Worm (Caenorhabditis elegans): ENCODE results near the gene str-39.

The str-39 gene

DNA sequence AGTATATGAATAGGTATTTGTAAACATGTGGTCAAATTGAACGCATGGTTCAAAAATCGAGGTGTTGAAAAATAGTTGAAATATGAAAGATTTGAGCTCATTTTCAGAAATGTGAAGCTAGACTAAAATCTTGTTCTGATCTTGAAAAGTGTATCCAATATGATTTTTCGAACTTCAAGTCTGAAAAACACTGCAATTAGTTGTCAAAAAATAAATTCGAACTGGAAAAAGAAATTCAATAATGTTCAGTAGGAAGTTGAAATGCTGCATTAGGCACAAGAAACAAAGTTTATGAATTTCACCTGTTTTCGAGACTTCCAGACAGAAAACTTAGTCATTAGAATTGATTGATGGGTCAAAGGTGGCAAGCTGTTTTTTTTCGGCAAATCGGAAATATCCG, 18.2 kb downstream of the str-39 start, which contains the start of gene srh-270:
srh-270 (minus strand) TSS at position 101 of the 400 bp plus-strand sequence.
- TF ChIP-seq elt-2 (tag; optimal IDR thresholded peaks at IDR 0.05) (no peak), fax-1 (tag; optimal IDR thresholded peaks at IDR 0.05) (no peak), fkh-10 (GFP tag; optimal IDR thresholded peaks at IDR 0.05) (no peak), nhr-11 (tag; optimal IDR thresholded peaks at IDR 0.05) (no peak), npax-4 (tag; optimal IDR thresholded peaks at IDR 0.05) (no peak), rnt-1 (tag; optimal IDR thresholded peaks at IDR 0.05) (no peak), sox-4 (tag; optimal IDR thresholded peaks at IDR 0.05) (no peak), ets-4 (tag; optimal IDR thresholded peaks at IDR 0.05) (no peak), madf-2 (tag; optimal IDR thresholded peaks at IDR 0.05) (no peak)

ce11 chrV:2859738-2860137, 20.0 kb downstream of the str-39 start, which contains the start of gene srj-54:
Gene srj-54, minus strand, starts transcription at chrV:2859838.
- TF ChIP-seq ceh-31 (tag; optimal IDR thresholded peaks at IDR 0.05) (no peak), sox-4 (tag; optimal IDR thresholded peaks at IDR 0.05) (no peak), ceh-48 (tag; optimal IDR thresholded peaks at IDR 0.05) (no peak), ceh-45 (GFP tag; IDR thresholded peaks at IDR 0.05) (no peak), che-1 (tag; optimal IDR thresholded peaks at IDR 0.05) (no peak), K09A11.1 (tag; optimal IDR thresholded peaks at IDR 0.05; ENCODE audit: insufficient read depth) (no peak), ceh-2 (tag; optimal IDR thresholded peaks at IDR 0.05) (no peak), ceh-19 (GFP tag; optimal IDR thresholded peaks at IDR 0.05) (no peak), odd-2 (tag; optimal IDR thresholded peaks at IDR 0.05) (no peak), fax-1 (tag; optimal IDR thresholded peaks at IDR 0.05) (no peak)

DNA sequence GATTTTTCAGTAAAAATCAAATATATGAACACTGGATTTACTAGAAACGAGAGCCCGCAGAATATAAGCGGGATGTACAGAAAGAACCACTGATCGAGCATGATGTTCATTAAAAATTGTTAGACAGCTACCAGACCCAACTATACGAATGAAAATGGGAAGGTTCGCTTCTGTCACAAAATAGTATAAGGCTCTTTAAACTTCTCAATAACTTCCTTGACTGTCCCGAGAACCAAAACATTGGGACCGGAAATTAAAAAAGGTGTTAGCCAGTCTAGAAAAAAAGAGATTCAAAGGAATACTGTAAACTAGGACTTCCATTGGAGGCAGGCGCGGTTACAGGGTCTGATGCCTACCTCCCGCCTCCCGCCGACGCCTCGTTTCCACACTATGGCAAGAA, 21.9 kb downstream of the str-39 start, which contains the start of gene srj-55:
srj-55 (minus strand) TSS at position 101 of the 400 bp plus-strand sequence.
- TF ChIP-seq ceh-9 (tag; optimal IDR thresholded peaks at IDR 0.05) = no peak
- no peak for TF ChIP-seq ama-1 (optimal IDR thresholded peaks at IDR 0.05)
- no peak for TF ChIP-seq npax-4 (tag; optimal IDR thresholded peaks at IDR 0.05)
- TF ChIP-seq ceh-45 (GFP tag; IDR thresholded peaks at IDR 0.05) = no peak
- TF ChIP-seq ceh-19 (GFP tag; optimal IDR thresholded peaks at IDR 0.05) = no peak
- TF ChIP-seq odd-2 (tag; optimal IDR thresholded peaks at IDR 0.05) = no peak
- no peak for TF ChIP-seq pax-1 (tag; optimal IDR thresholded peaks at IDR 0.05)
- TF ChIP-seq unc-3 (GFP tag; conservative IDR thresholded peaks at IDR 0.05) = no peak
- TF ChIP-seq unc-3 (tag; optimal IDR thresholded peaks at IDR 0.05) = no peak
- TF ChIP-seq dve-1 (tag; optimal IDR thresholded peaks at IDR 0.05) = no peak
- no peak for TF ChIP-seq unc-86 (tag; optimal IDR thresholded peaks at IDR 0.05)
- no peak for TF ChIP-seq rnt-1 (tag; optimal IDR thresholded peaks at IDR 0.05)
- TF ChIP-seq unc-42 (tag; optimal IDR thresholded peaks at IDR 0.05) = no peak
- TF ChIP-seq ttx-3 (tag; optimal IDR thresholded peaks at IDR 0.05) = no peak
- no peak for TF ChIP-seq ceh-14 (tag; optimal IDR thresholded peaks at IDR 0.05)
- TF ChIP-seq dmd-4 (tag; optimal IDR thresholded peaks at IDR 0.05; ENCODE audit: borderline replicate concordance) = no peak
- no peak for TF ChIP-seq pag-3 (tag; optimal IDR thresholded peaks at IDR 0.05; ENCODE audit: borderline replicate concordance)
- TF ChIP-seq pha-2 (tag; optimal IDR thresholded peaks at IDR 0.05) = no peak

DNA sequence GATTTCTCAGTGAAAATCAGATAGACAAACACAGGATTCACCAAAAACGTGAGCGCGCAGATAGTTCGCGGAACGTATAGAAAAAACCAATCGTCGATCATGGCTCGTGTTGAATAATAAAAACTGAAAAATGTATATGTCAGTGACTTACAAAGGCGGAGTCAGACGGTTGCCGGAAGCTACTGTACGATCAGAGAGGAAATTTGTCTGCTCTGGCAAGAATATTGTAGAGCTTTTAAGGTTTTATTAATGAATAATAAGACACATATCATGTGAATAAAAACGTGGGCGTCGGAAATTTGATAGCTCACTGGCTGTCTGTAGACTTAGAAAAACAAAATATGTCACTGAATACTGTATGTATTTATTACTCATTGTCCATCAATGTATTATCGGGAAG, 24.2 kb downstream of the str-39 start, which contains the start of gene srj-57:
srj-57 (minus strand) TSS at position 101 of the 400 bp plus-strand sequence.
- TF ChIP-seq madf-2 (tag; optimal IDR thresholded peaks at IDR 0.05) (no peak), hlh-30 (tag; optimal IDR thresholded peaks at IDR 0.05; ENCODE audit: insufficient read depth) (no peak), C08G9.2 (tag; optimal IDR thresholded peaks at IDR 0.05) (no peak), ceh-31 (tag; optimal IDR thresholded peaks at IDR 0.05) (no peak), che-1 (tag; optimal IDR thresholded peaks at IDR 0.05) (no peak), lin-11 (tag; optimal IDR thresholded peaks at IDR 0.05) (no peak), ceh-18 (tag; optimal IDR thresholded peaks at IDR 0.05) (no peak), elt-2 (tag; optimal IDR thresholded peaks at IDR 0.05) (no peak), unc-42 (tag; optimal IDR thresholded peaks at IDR 0.05) (no peak), hlh-15 (tag; optimal IDR thresholded peaks at IDR 0.05) (no peak), lim-6 (tag; optimal IDR thresholded peaks at IDR 0.05) (no peak), ets-4 (tag; optimal IDR thresholded peaks at IDR 0.05) (no peak)
